Worm (Caenorhabditis elegans) whole organism, L1 larva: ENCODE measurements around the gene nhx-2.

ENCODE experiments used
- C04F5.9 ChIP-seq: sonication (generic microtip); optimal IDR thresholded peaks from 2 replicates; lab custom pipeline; 2016; ENCODE audit warnings: missing genetic modification characterization, missing compliant biosample characterization
- C16A3.4 ChIP-seq: fragments of 150-350 bp; optimal IDR thresholded peaks from 2 replicates; lab custom pipeline; 2014; ENCODE audit warnings: missing biosample characterization, missing genetic modification characterization
- F16B12.6 ChIP-seq: fragments of 150-350 bp; optimal IDR thresholded peaks from 2 replicates; lab custom pipeline; 2014; ENCODE audit warnings: missing biosample characterization, missing genetic modification characterization
- alr-1 ChIP-seq: fragments of 200-800 bp; sonication (Bioruptor generic); optimal IDR thresholded peaks from 2 replicates; lab custom pipeline; 2018; ENCODE audit warnings: borderline replicate concordance, mild to moderate bottlenecking, missing genetic modification characterization, missing compliant biosample characterization
- ama-1 ChIP-seq: fragments of 150-350 bp; optimal IDR thresholded peaks from 2 replicates; lab custom pipeline; 2014
- blmp-1 ChIP-seq: fragments of 150-350 bp; optimal IDR thresholded peaks from 2 replicates; lab custom pipeline; 2014; ENCODE audit warnings: missing biosample characterization, missing genetic modification characterization
- ceh-8 ChIP-seq: fragments of 200-800 bp; sonication (Bioruptor generic); optimal IDR thresholded peaks from 2 replicates; lab custom pipeline; 2018; ENCODE audit warnings: mild to moderate bottlenecking, missing genetic modification characterization, moderate library complexity, missing compliant biosample characterization
- ceh-82 ChIP-seq, 3 experiments: fragments of 150-350 bp in 1 of 3; sonication (generic microtip) in 2 of 3; optimal IDR thresholded peaks; 2 replicates each; lab custom pipeline; 2014 to 2017; ENCODE audit warnings: missing biosample characterization in 3 of 3, missing genetic modification characterization in 3 of 3
- ceh-90 ChIP-seq: sonication (generic microtip); optimal IDR thresholded peaks from 2 replicates; lab custom pipeline; 2016; ENCODE audit warnings: missing genetic modification characterization, missing compliant biosample characterization
- dpl-1 ChIP-seq, 3 experiments: fragments of 150-350 bp in 2 of 3; sonication (generic microtip) in 1 of 3; optimal IDR thresholded peaks; 2 replicates each; lab custom pipeline; 2014 to 2017; ENCODE audit warnings: missing biosample characterization in 3 of 3, missing genetic modification characterization in 3 of 3, missing genetic modification reagents in 3 of 3
- dsc-1 ChIP-seq: sonication (generic microtip); optimal IDR thresholded peaks from 2 replicates; lab custom pipeline; 2016; ENCODE audit warnings: mild to moderate bottlenecking, missing genetic modification characterization, missing compliant biosample characterization
- efl-1 ChIP-seq, 4 experiments: fragments of 150-350 bp; optimal IDR thresholded peaks in 3 of 4; peaks in 1 of 4; 1 replicate in 1 of 4; 2 replicates in 3 of 4; lab custom pipeline; 2014; ENCODE audit warnings: missing biosample characterization in 2 of 4, missing genetic modification characterization in 2 of 4, missing genetic modification reagents in 2 of 4
- egl-27 ChIP-seq, 2 experiments: fragments of 150-350 bp in 1 of 2; sonication (generic microtip); optimal IDR thresholded peaks; 3 replicates each; lab custom pipeline; 2017 to 2018; ENCODE audit warnings: missing biosample characterization in 2 of 2, missing genetic modification characterization in 2 of 2, missing genetic modification reagents in 2 of 2
- elt-2 ChIP-seq: sonication (generic microtip); optimal IDR thresholded peaks from 2 replicates; lab custom pipeline; 2016; ENCODE audit warnings: missing genetic modification characterization, mild to moderate bottlenecking, inconsistent platforms, missing compliant biosample characterization, missing genetic modification reagents
- ets-5 ChIP-seq: fragments of 200-800 bp; sonication (Bioruptor generic); IDR thresholded peaks from 2 replicates; pipeline ENCODE4 v1.3.6; 2022; ENCODE audit warnings: missing genetic modification characterization, missing compliant biosample characterization
- fkh-10 ChIP-seq: sonication (generic microtip); optimal IDR thresholded peaks from 2 replicates; lab custom pipeline; 2017; ENCODE audit warnings: missing biosample characterization, missing genetic modification reagents, missing genetic modification characterization
- fos-1 ChIP-seq: fragments of 150-350 bp; optimal IDR thresholded peaks from 2 replicates; lab custom pipeline; 2014; ENCODE audit warnings: missing biosample characterization, missing genetic modification characterization
- hlh-4 ChIP-seq: sonication (generic microtip); optimal IDR thresholded peaks from 2 replicates; lab custom pipeline; 2016; ENCODE audit warnings: mild to moderate bottlenecking, missing genetic modification characterization, missing compliant biosample characterization
- hpl-2 ChIP-seq: fragments of 150-350 bp; optimal IDR thresholded peaks from 2 replicates; lab custom pipeline; 2014; ENCODE audit warnings: missing biosample characterization, missing genetic modification reagents, missing genetic modification characterization
- irx-1 ChIP-seq: sonication (generic microtip); optimal IDR thresholded peaks from 2 replicates; lab custom pipeline; 2016; ENCODE audit warnings: missing genetic modification characterization, missing compliant biosample characterization
- isw-1 ChIP-seq: fragments of 200-800 bp; sonication (Bioruptor generic); IDR thresholded peaks from 2 replicates; pipeline ENCODE4 v1.3.6; 2022; ENCODE audit warnings: missing genetic modification characterization, missing compliant biosample characterization
- lin-13 ChIP-seq: fragments of 150-350 bp; optimal IDR thresholded peaks from 2 replicates; lab custom pipeline; 2014; ENCODE audit warnings: missing biosample characterization, missing genetic modification reagents, missing genetic modification characterization
- lin-15B ChIP-seq: fragments of 150-350 bp; sonication (generic microtip); optimal IDR thresholded peaks from 3 replicates; lab custom pipeline; 2014; ENCODE audit warnings: missing biosample characterization, missing genetic modification characterization
- lin-39 ChIP-seq: fragments of 150-350 bp; optimal IDR thresholded peaks from 2 replicates; lab custom pipeline; 2014; ENCODE audit warnings: missing biosample characterization, missing genetic modification reagents, missing genetic modification characterization
- mdl-1 ChIP-seq, 2 experiments: fragments of 150-350 bp; optimal IDR thresholded peaks; 2 replicates each; lab custom pipeline; 2014 to 2017; ENCODE audit warnings: missing biosample characterization in 2 of 2, missing genetic modification characterization in 2 of 2, inconsistent platforms in 1 of 2
- nhr-11 ChIP-seq: fragments of 150-350 bp; optimal IDR thresholded peaks from 2 replicates; lab custom pipeline; 2014; ENCODE audit warnings: missing biosample characterization, missing genetic modification characterization
- nhr-19 ChIP-seq: fragments of 200-800 bp; sonication (Bioruptor generic); conservative IDR thresholded peaks from 2 replicates; pipeline ENCODE4 v1.3.6; 2022; ENCODE audit warnings: missing genetic modification characterization, missing compliant biosample characterization
- nhr-20 ChIP-seq: sonication (generic microtip); optimal IDR thresholded peaks from 2 replicates; lab custom pipeline; 2016; ENCODE audit warnings: mild to moderate bottlenecking, missing genetic modification characterization, missing compliant biosample characterization
- nhr-28 ChIP-seq: fragments of 150-350 bp; optimal IDR thresholded peaks from 2 replicates; lab custom pipeline; 2014; ENCODE audit warnings: missing biosample characterization, missing genetic modification characterization
- nhr-47 ChIP-seq: sonication (generic microtip); optimal IDR thresholded peaks from 2 replicates; lab custom pipeline; 2016; ENCODE audit warnings: mild to moderate bottlenecking, missing genetic modification characterization, moderate library complexity, missing compliant biosample characterization
- nhr-76 ChIP-seq: sonication (generic microtip); optimal IDR thresholded peaks from 2 replicates; lab custom pipeline; 2017; ENCODE audit warnings: missing biosample characterization, missing genetic modification characterization
- nhr-84 ChIP-seq: sonication (generic microtip); optimal IDR thresholded peaks from 2 replicates; lab custom pipeline; 2017; ENCODE audit warnings: missing biosample characterization, missing genetic modification characterization
- nhr-85 ChIP-seq: sonication (generic microtip); peaks from one replicate; lab custom pipeline; 2016; ENCODE audit warnings: missing genetic modification characterization, inconsistent platforms, missing compliant biosample characterization
- pag-3 ChIP-seq: sonication (generic microtip); optimal IDR thresholded peaks from 2 replicates; lab custom pipeline; 2017; ENCODE audit warnings: missing genetic modification characterization, mild to moderate bottlenecking, missing compliant biosample characterization, antibody characterized with exemption, borderline replicate concordance; ENCODE audit not compliant: insufficient read depth
- rnt-1 ChIP-seq: sonication (generic microtip); optimal IDR thresholded peaks from 2 replicates; lab custom pipeline; 2016; ENCODE audit warnings: mild to moderate bottlenecking, missing genetic modification characterization, moderate library complexity, missing compliant biosample characterization
- skn-1 ChIP-seq: fragments of 150-350 bp; optimal IDR thresholded peaks from 2 replicates; lab custom pipeline; 2014; ENCODE audit warnings: missing biosample characterization, missing genetic modification characterization
- snu-23 ChIP-seq: sonication (generic microtip); optimal IDR thresholded peaks from 2 replicates; lab custom pipeline; 2016; ENCODE audit warnings: missing genetic modification characterization, missing compliant biosample characterization
- sptf-1 ChIP-seq: fragments of 150-350 bp; optimal IDR thresholded peaks from 2 replicates; lab custom pipeline; 2014; ENCODE audit warnings: missing biosample characterization, missing genetic modification characterization
- tbx-2 ChIP-seq: sonication (generic microtip); optimal IDR thresholded peaks from 2 replicates; lab custom pipeline; 2016; ENCODE audit warnings: missing genetic modification characterization, missing compliant biosample characterization
- tlp-1 ChIP-seq: fragments of 150-350 bp; optimal IDR thresholded peaks from 2 replicates; lab custom pipeline; 2014; ENCODE audit warnings: missing biosample characterization, missing genetic modification characterization
- unc-130 ChIP-seq: fragments of 150-350 bp; optimal IDR thresholded peaks from 2 replicates; lab custom pipeline; 2017; ENCODE audit warnings: missing biosample characterization, missing genetic modification characterization, inconsistent platforms
- unc-62 ChIP-seq: fragments of 150-350 bp; optimal IDR thresholded peaks from 2 replicates; lab custom pipeline; 2014; ENCODE audit warnings: missing biosample characterization, missing genetic modification reagents, missing genetic modification characterization
- unc-86 ChIP-seq: sonication (generic microtip); optimal IDR thresholded peaks from 2 replicates; lab custom pipeline; 2016; ENCODE audit warnings: missing genetic modification characterization, missing compliant biosample characterization
- xbp-1 ChIP-seq: sonication (generic microtip); optimal IDR thresholded peaks from 2 replicates; lab custom pipeline; 2016; ENCODE audit warnings: missing genetic modification characterization, missing compliant biosample characterization
- zag-1 ChIP-seq: fragments of 150-350 bp; optimal IDR thresholded peaks from 2 replicates; lab custom pipeline; 2014; ENCODE audit warnings: missing biosample characterization, missing genetic modification characterization
- ztf-4 ChIP-seq: fragments of 150-350 bp; optimal IDR thresholded peaks from 2 replicates; lab custom pipeline; 2014; ENCODE audit warnings: missing biosample characterization, missing genetic modification characterization

Gene nhx-2

DNA sequence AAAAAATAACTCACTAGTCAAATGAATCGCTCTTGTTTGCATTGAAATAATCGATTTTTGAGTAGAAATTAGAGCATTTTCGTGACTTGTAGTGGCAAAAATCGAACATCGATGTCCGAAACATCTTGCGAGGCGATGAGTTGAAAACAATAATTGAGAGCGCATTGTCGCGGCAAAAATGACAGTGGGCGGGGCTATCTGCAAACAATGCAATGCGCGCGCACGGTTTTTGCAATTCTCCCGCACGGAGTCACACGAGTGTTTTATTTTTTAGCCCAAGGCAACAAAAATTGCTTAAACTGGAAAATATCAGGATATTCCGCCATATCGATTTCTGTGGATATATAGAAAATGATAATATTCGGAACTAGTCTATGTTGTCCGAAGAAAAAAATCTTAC is 14.8 kb upstream of the nhx-2 start, which contains the start of gene B0495.9 (continued):
- TF ChIP-seq C04F5.9 (tag; lab: Kevin White, UChicago): peak; percentile 26
- TF ChIP-seq hlh-4 (tag; lab: Kevin White, UChicago): no peak

- TF ChIP-seq unc-62 (no peak), lin-39 (tag; lab: Kevin White, UChicago) (no peak), sptf-1 (tag; lab: Kevin White, UChicago) (no peak), nhr-11 (tag; lab: Kevin White, UChicago) (no peak), unc-86 (tag; lab: Kevin White, UChicago) (no peak), tbx-2 (tag; lab: Kevin White, UChicago) (no peak), lin-15B (tag; lab: Kevin White, UChicago) (no peak), egl-27 (tag; optimal IDR thresholded peaks at IDR 0.05; lab: Kevin White, UChicago) (no peak), snu-23 (GFP tag; lab: Kevin White, UChicago) (no peak), rnt-1 (tag; lab: Kevin White, UChicago) (no peak), ama-1 (lab: Kevin White, UChicago) (no peak), fkh-10 (GFP tag; lab: Kevin White, UChicago) (no peak), efl-1 (optimal IDR thresholded peaks at IDR 0.05; lab: Kevin White, UChicago) (no peak), efl-1 (GFP tag; optimal IDR thresholded peaks at IDR 0.05 in 1 of 2; lab: Kevin White, UChicago) (no peak), zag-1 (no peak), ceh-90 (tag; lab: Kevin White, UChicago) (no peak), fos-1 (tag; lab: Kevin White, UChicago) (no peak), nhr-76 (no peak), ztf-4 (tag; lab: Kevin White, UChicago) (no peak)
Measured at ce11 chrII:7707383-7707782, 13.6 kb upstream of the nhx-2 start, which contains the start of gene luc-7L. TSS of gene luc-7L (minus strand) at chrII:7707483.

ce11 chrII:7705152-7705551 is 11.4 kb upstream of the nhx-2 start, which contains the start of gene B0495.7:
TSS of gene B0495.7 (minus strand) at chrII:7705233.
- TF ChIP-seq efl-1 (optimal IDR thresholded peaks at IDR 0.05; lab: Kevin White, UChicago) (no peak), efl-1 (GFP tag; optimal IDR thresholded peaks at IDR 0.05 in 1 of 2; lab: Kevin White, UChicago) (peak in 1 of 2 experiments; percentile 56), elt-2 (tag; lab: Kevin White, UChicago) (peak; percentile 17), hpl-2 (no peak), nhr-28 (no peak)
- TF ChIP-seq, all 84 proteins: peak for 2

- no peak for TF ChIP-seq lin-13 (GFP tag; lab: Kevin White, UChicago)
Measured at ce11 chrII:7704387-7704786, 10.6 kb upstream of the nhx-2 start.

DNA sequence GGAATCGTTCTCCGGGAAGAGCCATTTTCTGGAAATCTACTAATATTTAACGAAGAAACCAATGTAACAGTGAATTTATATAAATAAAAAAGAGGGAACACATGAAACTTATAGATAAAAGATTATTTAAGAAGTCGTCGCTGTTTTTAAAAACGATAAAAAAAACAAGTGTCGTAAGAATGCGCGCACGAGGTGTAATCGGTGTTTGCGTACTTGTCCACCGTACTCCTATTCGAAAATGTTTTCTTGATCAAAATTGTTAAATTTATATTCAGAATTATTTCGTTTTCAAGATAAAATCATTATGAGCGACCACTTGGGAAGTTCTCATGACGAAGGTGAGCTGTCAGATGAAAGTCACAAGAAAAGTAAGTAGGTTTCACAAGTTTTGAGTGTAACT is 5.3 kb upstream of the nhx-2 start, which contains the start of the genes moa-2 and cdk-11.1:
TSS of gene moa-2 (minus strand) at position 25 of the 400 bp plus-strand sequence.
TSS of gene cdk-11.1 (plus strand) at position 227 of the 400 bp plus-strand sequence.
- TF ChIP-seq alr-1 (tag; lab: Kevin White, UChicago) (no peak), skn-1 (tag; lab: Kevin White, UChicago) (peak; percentile 40), xbp-1 (tag; lab: Kevin White, UChicago) (no peak), dpl-1 (GFP tag; optimal IDR thresholded peaks at IDR 0.05; lab: Kevin White, UChicago) (peak; percentile 18 to 51 (median 30)), mdl-1 (tag; optimal IDR thresholded peaks at IDR 0.05; lab: Kevin White, UChicago) (no peak), F16B12.6 (tag; lab: Kevin White, UChicago) (peak; percentile 78), tlp-1 (tag; lab: Kevin White, UChicago) (no peak), blmp-1 (peak; percentile 34), pag-3 (tag; lab: Kevin White, UChicago) (no peak), nhr-20 (tag; lab: Kevin White, UChicago) (no peak), ets-5 (no peak), ceh-82 (tag; optimal IDR thresholded peaks at IDR 0.05; lab: Kevin White, UChicago) (peak in 1 of 3 experiments; percentile 1), nhr-84 (no peak), efl-1 (optimal IDR thresholded peaks at IDR 0.05; lab: Kevin White, UChicago) (peak; percentile 5 to 37), efl-1 (GFP tag; optimal IDR thresholded peaks at IDR 0.05 in 1 of 2; lab: Kevin White, UChicago) (peak in 1 of 2 experiments; percentile 38), nhr-47 (tag; lab: Kevin White, UChicago) (no peak), nhr-28 (no peak), ceh-8 (GFP tag; lab: Kevin White, UChicago) (no peak), isw-1 (no peak), nhr-85 (tag; lab: Kevin White, UChicago) (no peak), C16A3.4 (tag; lab: Kevin White, UChicago) (peak; percentile 45), irx-1 (tag; lab: Kevin White, UChicago) (no peak), dsc-1 (tag; lab: Kevin White, UChicago) (no peak), nhr-11 (tag; lab: Kevin White, UChicago) (no peak), nhr-19 (no peak), lin-39 (tag; lab: Kevin White, UChicago) (no peak), unc-130 (peak; percentile 66)
